Worm (Caenorhabditis elegans) whole organism, young adult: Measurements from ENCODE around the gene Y39B6A.42.
A peak's percentile ranks its signal among the peaks of the same experiment; 100 is the strongest.

ENCODE experiments used
- C17E4.6 ChIP-seq: fragments of 200-800 bp; sonication (Bioruptor generic); IDR thresholded peaks from 2 replicates; pipeline ENCODE4 v1.3.6; 2022; ENCODE audit warnings: missing genetic modification reagents, missing genetic modification characterization, missing compliant biosample characterization
- F23B12.7 ChIP-seq: sonication (generic microtip); optimal IDR thresholded peaks from 2 replicates; lab custom pipeline; 2017; ENCODE audit warnings: missing genetic modification characterization, mild to moderate bottlenecking, missing compliant biosample characterization, antibody characterized with exemption, moderate library complexity; ENCODE audit not compliant: insufficient read depth
- F39B2.1 ChIP-seq: fragments of 200-800 bp; sonication (Bioruptor generic); IDR thresholded peaks from 2 replicates; pipeline ENCODE4 v1.3.6; 2022; ENCODE audit warnings: missing genetic modification reagents, missing genetic modification characterization, missing compliant biosample characterization
- F52B5.7 ChIP-seq: sonication (generic microtip); optimal IDR thresholded peaks from 2 replicates; lab custom pipeline; 2016; ENCODE audit warnings: mild to moderate bottlenecking, missing genetic modification characterization, missing compliant biosample characterization
- F57A8.1 ChIP-seq: fragments of 200-800 bp; sonication (Bioruptor generic); optimal IDR thresholded peaks from 2 replicates; lab custom pipeline; 2018; ENCODE audit warnings: mild to moderate bottlenecking, missing genetic modification characterization, moderate library complexity, missing compliant biosample characterization
- K11D2.4 ChIP-seq: fragments of 200-800 bp; sonication (Bioruptor generic); IDR thresholded peaks from 2 replicates; pipeline ENCODE4 v1.3.6; 2022; ENCODE audit warnings: missing genetic modification reagents, missing genetic modification characterization, missing compliant biosample characterization
- K12H6.12 ChIP-seq: fragments of 200-800 bp; sonication (Bioruptor generic); optimal IDR thresholded peaks from 2 replicates; lab custom pipeline; 2018; ENCODE audit warnings: mild to moderate bottlenecking, missing genetic modification characterization, missing compliant biosample characterization
- T07F8.4 ChIP-seq: sonication (generic microtip); optimal IDR thresholded peaks from 2 replicates; lab custom pipeline; 2016; ENCODE audit warnings: mild to moderate bottlenecking, missing genetic modification characterization, moderate library complexity, missing compliant biosample characterization
- Y95B8A.8 ChIP-seq: fragments of 200-800 bp; sonication (Bioruptor generic); IDR thresholded peaks from 2 replicates; pipeline ENCODE4 v1.3.6; 2022; ENCODE audit warnings: missing genetic modification reagents, missing genetic modification characterization, missing compliant biosample characterization
- akir-1 ChIP-seq: fragments of 200-800 bp; sonication (Bioruptor generic); optimal IDR thresholded peaks from 2 replicates; lab custom pipeline; 2018; ENCODE audit warnings: mild to moderate bottlenecking, missing genetic modification characterization, moderate library complexity, missing compliant biosample characterization
- ama-1 ChIP-seq, 3 experiments: fragments of 150-350 bp in 1 of 3; sonication (generic microtip) in 2 of 3; optimal IDR thresholded peaks; 2 replicates each; lab custom pipeline; 2014 to 2018; ENCODE audit warnings: missing biosample characterization in 2 of 3, missing genetic modification characterization in 2 of 3, missing genetic modification reagents in 2 of 3
- bed-2 ChIP-seq: fragments of 200-800 bp; sonication (Bioruptor generic); IDR thresholded peaks from 2 replicates; pipeline ENCODE4 v1.3.6; 2022; ENCODE audit warnings: missing genetic modification reagents, missing genetic modification characterization, missing compliant biosample characterization
- ccch-3 ChIP-seq: fragments of 200-800 bp; sonication (Bioruptor generic); optimal IDR thresholded peaks from 2 replicates; lab custom pipeline; 2018; ENCODE audit warnings: mild to moderate bottlenecking, missing genetic modification characterization, missing compliant biosample characterization
- cebp-1 ChIP-seq, 2 experiments: fragments of 200-800 bp in 1 of 2; sonication (Bioruptor generic) in 1 of 2; sonication (generic microtip) in 1 of 2; IDR thresholded peaks in 1 of 2; optimal IDR thresholded peaks in 1 of 2; 2 replicates each; pipeline versions ENCODE4 v1.3.6 to Lab custom; 2017 to 2022; ENCODE audit warnings: missing compliant biosample characterization in 2 of 2, missing genetic modification characterization in 2 of 2, mild to moderate bottlenecking in 1 of 2, missing genetic modification reagents in 1 of 2, moderate library complexity in 1 of 2
- ceh-100 ChIP-seq: fragments of 200-800 bp; sonication (Bioruptor generic); IDR thresholded peaks from 2 replicates; pipeline ENCODE4 v1.3.6; 2022; ENCODE audit warnings: missing genetic modification reagents, missing genetic modification characterization, missing compliant biosample characterization
- ceh-27 ChIP-seq: fragments of 200-800 bp; sonication (Bioruptor generic); optimal IDR thresholded peaks from 2 replicates; lab custom pipeline; 2018; ENCODE audit warnings: mild to moderate bottlenecking, missing genetic modification characterization, moderate library complexity, missing compliant biosample characterization
- die-1 ChIP-seq: sonication (generic microtip); optimal IDR thresholded peaks from 2 replicates; lab custom pipeline; 2016; ENCODE audit warnings: missing genotype, mild to moderate bottlenecking, missing genetic modification characterization, missing compliant biosample characterization
- dpff-1 ChIP-seq: sonication (generic microtip); optimal IDR thresholded peaks from 2 replicates; lab custom pipeline; 2017; ENCODE audit warnings: mild to moderate bottlenecking, missing genetic modification characterization, missing compliant biosample characterization
- dpl-1 ChIP-seq: fragments of 150-350 bp; optimal IDR thresholded peaks from 2 replicates; lab custom pipeline; 2014; ENCODE audit warnings: missing biosample characterization, missing genetic modification reagents, missing genetic modification characterization
- egl-44 ChIP-seq: fragments of 200-800 bp; sonication (Bioruptor generic); IDR thresholded peaks from 2 replicates; pipeline ENCODE4 v1.3.6; 2022; ENCODE audit warnings: missing genetic modification reagents, missing genetic modification characterization, missing compliant biosample characterization
- him-1 ChIP-seq: sonication (generic microtip); optimal IDR thresholded peaks from 2 replicates; lab custom pipeline; 2016; ENCODE audit warnings: missing genotype, missing genetic modification reagents, missing genetic modification characterization, missing compliant biosample characterization
- hlh-26 ChIP-seq: fragments of 200-800 bp; sonication (Bioruptor generic); conservative IDR thresholded peaks from 2 replicates; pipeline ENCODE4 v1.3.6; 2022; ENCODE audit warnings: missing genetic modification reagents, missing genetic modification characterization, missing compliant biosample characterization
- hmg-1.2 ChIP-seq: fragments of 200-800 bp; sonication (Bioruptor generic); IDR thresholded peaks from 2 replicates; pipeline ENCODE4 v1.3.6; 2022; ENCODE audit warnings: missing genetic modification reagents, missing genetic modification characterization, missing compliant biosample characterization
- lag-1 ChIP-seq: fragments of 200-800 bp; sonication (Bioruptor generic); IDR thresholded peaks from 2 replicates; pipeline ENCODE4 v1.3.6; 2022; ENCODE audit warnings: missing genetic modification reagents, missing genetic modification characterization, missing compliant biosample characterization
- lin-40 ChIP-seq: sonication (generic microtip); optimal IDR thresholded peaks from 2 replicates; lab custom pipeline; 2016; ENCODE audit warnings: missing genetic modification characterization, mild to moderate bottlenecking, missing compliant biosample characterization, missing genotype, missing genetic modification reagents
- lin-54 ChIP-seq: fragments of 200-800 bp; sonication (Bioruptor generic); optimal IDR thresholded peaks from 2 replicates; lab custom pipeline; 2018; ENCODE audit warnings: mild to moderate bottlenecking, missing genetic modification characterization, missing compliant biosample characterization
- lsy-27 ChIP-seq: sonication (generic microtip); optimal IDR thresholded peaks from 2 replicates; lab custom pipeline; 2017; ENCODE audit warnings: missing genetic modification characterization, mild to moderate bottlenecking, missing compliant biosample characterization, antibody characterized with exemption, missing genotype, borderline replicate concordance; ENCODE audit not compliant: insufficient read depth
- madf-10 ChIP-seq: sonication (generic microtip); optimal IDR thresholded peaks from 2 replicates; lab custom pipeline; 2016; ENCODE audit warnings: mild to moderate bottlenecking, missing genetic modification characterization, missing compliant biosample characterization
- madf-3 ChIP-seq: fragments of 200-800 bp; sonication (Bioruptor generic); IDR thresholded peaks from 2 replicates; pipeline ENCODE4 v1.3.6; 2022; ENCODE audit warnings: missing genetic modification reagents, missing genetic modification characterization, missing compliant biosample characterization
- madf-8 ChIP-seq: fragments of 200-800 bp; sonication (Bioruptor generic); conservative IDR thresholded peaks from 2 replicates; pipeline ENCODE4 v1.3.6; 2022; ENCODE audit warnings: missing genetic modification reagents, missing genetic modification characterization, missing compliant biosample characterization
- mel-28 ChIP-seq: sonication (generic microtip); optimal IDR thresholded peaks from 2 replicates; lab custom pipeline; 2016; ENCODE audit warnings: borderline replicate concordance, mild to moderate bottlenecking, missing genetic modification characterization, missing compliant biosample characterization
- nfya-1 ChIP-seq: sonication (generic microtip); optimal IDR thresholded peaks from 2 replicates; lab custom pipeline; 2017; ENCODE audit warnings: antibody characterized with exemption, missing compliant biosample characterization, missing genetic modification characterization, borderline replicate concordance; ENCODE audit not compliant: insufficient read depth
- nhr-120 ChIP-seq: fragments of 200-800 bp; sonication (Bioruptor generic); IDR thresholded peaks from 2 replicates; pipeline ENCODE4 v1.3.6; 2022; ENCODE audit warnings: missing genetic modification characterization, missing compliant biosample characterization
- nhr-179 ChIP-seq: sonication (generic microtip); optimal IDR thresholded peaks from 2 replicates; lab custom pipeline; 2016; ENCODE audit warnings: mild to moderate bottlenecking, missing genetic modification characterization, missing compliant biosample characterization
- nhr-80 ChIP-seq: sonication (generic microtip); optimal IDR thresholded peaks from 2 replicates; lab custom pipeline; 2016; ENCODE audit warnings: missing genetic modification characterization, missing compliant biosample characterization
- rcor-1 ChIP-seq: fragments of 200-800 bp; sonication (Bioruptor generic); IDR thresholded peaks from 2 replicates; pipeline ENCODE4 v1.3.6; 2022; ENCODE audit warnings: missing genetic modification reagents, missing genetic modification characterization, missing compliant biosample characterization
- repo-1 ChIP-seq: sonication (generic microtip); optimal IDR thresholded peaks from 2 replicates; lab custom pipeline; 2017; ENCODE audit warnings: mild to moderate bottlenecking, missing genetic modification characterization, missing compliant biosample characterization
- snpc-4 ChIP-seq, 5 experiments: fragments of 150-350 bp in 1 of 5; sonication (generic microtip) in 4 of 5; optimal IDR thresholded peaks; 2 replicates each; lab custom pipeline; 2014 to 2018; ENCODE audit warnings: missing genetic modification characterization in 5 of 5, missing biosample characterization in 3 of 5, antibody characterized with exemption in 2 of 5, mild to moderate bottlenecking in 2 of 5, missing compliant biosample characterization in 2 of 5, missing genotype in 2 of 5, moderate library complexity in 2 of 5, missing genetic modification reagents in 1 of 5
- somi-1 ChIP-seq: fragments of 200-800 bp; sonication (Bioruptor generic); optimal IDR thresholded peaks from 2 replicates; lab custom pipeline; 2018; ENCODE audit warnings: mild to moderate bottlenecking, missing genetic modification characterization, missing compliant biosample characterization
- sptf-2 ChIP-seq: fragments of 200-800 bp; sonication (Bioruptor generic); optimal IDR thresholded peaks from 2 replicates; lab custom pipeline; 2018; ENCODE audit warnings: mild to moderate bottlenecking, missing genetic modification characterization, missing compliant biosample characterization
- tbx-9 ChIP-seq: sonication (generic microtip); optimal IDR thresholded peaks from 2 replicates; lab custom pipeline; 2016; ENCODE audit warnings: borderline replicate concordance, missing genetic modification characterization, inconsistent platforms, missing compliant biosample characterization
- xnd-1 ChIP-seq: sonication (generic microtip); optimal IDR thresholded peaks from 2 replicates; lab custom pipeline; 2016; ENCODE audit warnings: missing genotype, missing genetic modification reagents, missing genetic modification characterization, missing compliant biosample characterization
- ztf-18 ChIP-seq: sonication (generic microtip); optimal IDR thresholded peaks from 2 replicates; lab custom pipeline; 2016; ENCODE audit warnings: missing genotype, mild to moderate bottlenecking, missing genetic modification characterization, missing compliant biosample characterization
- ztf-22 ChIP-seq: fragments of 200-800 bp; sonication (Bioruptor generic); optimal IDR thresholded peaks from 2 replicates; lab custom pipeline; 2018; ENCODE audit warnings: mild to moderate bottlenecking, missing genetic modification characterization, moderate library complexity, missing compliant biosample characterization
- ztf-26 ChIP-seq: sonication (generic microtip); optimal IDR thresholded peaks from 2 replicates; lab custom pipeline; 2017; ENCODE audit warnings: missing genetic modification characterization, missing compliant biosample characterization

Gene Y39B6A.42

DNA sequence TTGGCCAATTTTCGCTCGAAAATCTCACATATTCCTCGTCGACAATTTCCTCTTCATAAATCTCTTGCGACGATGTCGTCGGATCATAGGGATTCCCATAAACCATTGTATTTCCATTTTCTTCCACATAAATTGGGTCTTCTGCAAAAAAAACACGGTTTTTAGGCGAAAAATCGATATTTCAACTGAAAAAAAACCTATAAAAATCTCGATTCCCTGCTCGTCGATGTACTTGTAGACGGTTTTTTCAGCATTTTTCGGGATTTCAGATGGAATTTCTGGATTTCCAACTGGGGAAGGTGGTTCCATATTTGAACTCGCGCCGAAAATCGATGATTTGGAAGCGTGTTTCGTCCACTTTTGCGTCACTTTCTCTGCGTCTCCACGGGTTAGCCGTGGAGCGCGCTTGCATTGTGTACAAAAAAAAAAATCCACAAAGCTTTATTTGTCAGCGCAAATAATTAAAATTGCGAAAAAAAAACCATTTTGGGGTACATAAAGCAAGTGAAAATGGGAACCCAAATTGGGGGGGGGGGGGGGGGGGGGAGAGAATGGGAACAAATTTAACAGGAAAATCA is 1.9 kb downstream of the Y39B6A.42 start, which contains the start of gene Y39B6A.43 (continued):
- TF ChIP-seq rcor-1 (peak; percentile 98), nhr-179 (tag; lab: Kevin White, UChicago) (no peak), dpl-1 (GFP tag; lab: Kevin White, UChicago) (peak; percentile 97), T07F8.4 (no peak), lin-40 (peak; percentile 96), lin-54 (GFP tag; lab: Kevin White, UChicago) (peak; percentile 99), ztf-26 (tag; lab: Kevin White, UChicago) (peak; percentile 97), Y95B8A.8 (peak; percentile 98), ceh-27 (GFP tag; lab: Kevin White, UChicago) (peak; percentile 97), bed-2 (GFP tag; lab: Robert Waterston, UW) (peak; percentile 77), F52B5.7 (tag; lab: Kevin White, UChicago) (peak; percentile 97), madf-8 (peak; percentile 88), repo-1 (tag; lab: Kevin White, UChicago) (peak; percentile 94), him-1 (peak; percentile 71), madf-10 (tag; lab: Kevin White, UChicago) (peak; percentile 88), ceh-100 (GFP tag; lab: Robert Waterston, UW) (peak; percentile 87), snpc-4 (GFP tag; optimal IDR thresholded peaks at IDR 0.05; lab: Kevin White, UChicago) (peak; percentile 80), snpc-4 (tag; optimal IDR thresholded peaks at IDR 0.05; lab: Kevin White, UChicago) (peak; percentile 63 to 88 (median 84)), madf-3 (GFP tag; lab: Robert Waterston, UW) (peak; percentile 97), nhr-120 (peak; percentile 91; the same call in 1 of the 2 replicates), sptf-2 (GFP tag; lab: Kevin White, UChicago) (no peak), nfya-1 (no peak), ztf-22 (GFP tag; lab: Kevin White, UChicago) (peak; percentile 84), cebp-1 (GFP tag; IDR thresholded peaks at IDR 0.05; lab: Robert Waterston, UW) (peak; percentile 83), cebp-1 (tag; optimal IDR thresholded peaks at IDR 0.05; lab: Kevin White, UChicago) (peak; percentile 94), akir-1 (GFP tag; lab: Kevin White, UChicago) (no peak), mel-28 (tag; lab: Kevin White, UChicago) (peak; percentile 75), lsy-27 (tag; lab: Kevin White, UChicago) (peak; percentile 22), ama-1 (optimal IDR thresholded peaks at IDR 0.05; lab: Kevin White, UChicago) (no peak), ama-1 (GFP tag; optimal IDR thresholded peaks at IDR 0.05; lab: Kevin White, UChicago) (peak in 1 of 2 experiments; percentile 53), ztf-18 (peak; percentile 90), ccch-3 (GFP tag; lab: Kevin White, UChicago) (no peak), C17E4.6 (GFP tag; lab: Robert Waterston, UW) (peak; percentile 94), nhr-80 (tag; lab: Kevin White, UChicago) (peak; percentile 67), die-1 (no peak), K11D2.4 (GFP tag; lab: Robert Waterston, UW) (peak; percentile 99), egl-44 (peak; percentile 72; the same call in 1 of the 2 replicates), F57A8.1 (GFP tag; lab: Kevin White, UChicago) (peak; percentile 42), F39B2.1 (GFP tag; lab: Robert Waterston, UW) (peak; percentile 86), lag-1 (0 out of 2 replicates have a peak, but pooled peaks have one; percentile 50), dpff-1 (tag; lab: Kevin White, UChicago) (peak; percentile 49), hlh-26 (GFP tag; lab: Robert Waterston, UW) (no peak), hmg-1.2 (GFP tag; lab: Robert Waterston, UW) (peak; percentile 93), xnd-1 (tag; lab: Kevin White, UChicago) (peak; percentile 79), K12H6.12 (tag; lab: Kevin White, UChicago) (peak; percentile 100), F23B12.7 (tag; lab: Kevin White, UChicago) (peak; percentile 91), tbx-9 (tag; lab: Kevin White, UChicago) (no peak), somi-1 (GFP tag; lab: Kevin White, UChicago) (peak; percentile 87)
